Fruit fly (Drosophila melanogaster) whole organism, embryonic: Measurements from ENCODE around the gene Srpk79D.
A peak's percentile ranks its signal among the peaks of the same experiment; 100 is the strongest.

Experiments
- Ada2b ChIP-seq: fragments of 200-800 bp; sonication (Bioruptor generic); IDR thresholded peaks from 2 replicates; pipeline ENCODE4 v1.3.6; 2022; ENCODE audit warnings: missing biosample characterization, missing genetic modification characterization
- Antp ChIP-seq: fragments of 200-800 bp; sonication (Bioruptor generic); optimal IDR thresholded peaks from 3 replicates; lab custom pipeline; 2016; ENCODE audit warnings: missing biosample characterization, missing genetic modification characterization
- Awh ChIP-seq: fragments of 200-800 bp; sonication (Bioruptor generic); IDR thresholded peaks from 2 replicates; pipeline ENCODE4, ENCODE4 v1.3.6; 2022; ENCODE audit warnings: missing biosample characterization, missing genetic modification characterization
- CG10543 ChIP-seq: fragments of 200-800 bp; sonication (Bioruptor generic); optimal IDR thresholded peaks from 3 replicates; lab custom pipeline; 2017; ENCODE audit warnings: missing biosample characterization, mild to moderate bottlenecking, missing genetic modification characterization, moderate library complexity
- CG11085 ChIP-seq: fragments of 200-800 bp; sonication (Bioruptor generic); IDR thresholded peaks from 2 replicates; pipeline ENCODE4 v1.3.6; 2022; ENCODE audit warnings: missing biosample characterization, missing genetic modification characterization
- CG11093 ChIP-seq: fragments of 200-800 bp; sonication (Bioruptor generic); IDR thresholded peaks from 3 replicates; pipeline ENCODE4 v1.3.6; 2022; ENCODE audit warnings: missing biosample characterization, missing genetic modification characterization
- CG11456 ChIP-seq: fragments of 200-800 bp; sonication (Bioruptor generic); IDR thresholded peaks from 3 replicates; pipeline ENCODE4 v1.3.6; 2022; ENCODE audit warnings: missing biosample characterization, missing genetic modification characterization
- CG12071 ChIP-seq: fragments of 200-800 bp; sonication (Bioruptor generic); optimal IDR thresholded peaks from 3 replicates; lab custom pipeline; 2018; ENCODE audit warnings: missing biosample characterization, mild to moderate bottlenecking, missing genetic modification characterization
- CG12104 ChIP-seq: fragments of 200-800 bp; sonication (Bioruptor generic); optimal IDR thresholded peaks from 3 replicates; lab custom pipeline; 2016; ENCODE audit warnings: missing biosample characterization, missing genetic modification characterization
- CG12219 ChIP-seq: fragments of 200-800 bp; sonication (Bioruptor generic); optimal IDR thresholded peaks from 3 replicates; lab custom pipeline; 2018; ENCODE audit warnings: missing biosample characterization, mild to moderate bottlenecking, missing genetic modification characterization
- CG12391 ChIP-seq: fragments of 200-800 bp; sonication (Bioruptor generic); optimal IDR thresholded peaks from 3 replicates; lab custom pipeline; 2018; ENCODE audit warnings: missing biosample characterization, mild to moderate bottlenecking, missing genetic modification characterization, moderate library complexity
- CG12744 ChIP-seq: fragments of 200-800 bp; sonication (Bioruptor generic); optimal IDR thresholded peaks from 2 replicates; lab custom pipeline; 2016; ENCODE audit warnings: missing biosample characterization, missing genetic modification characterization
- CG16815 ChIP-seq: fragments of 200-800 bp; sonication (Bioruptor generic); optimal IDR thresholded peaks from 3 replicates; lab custom pipeline; 2017; ENCODE audit warnings: missing biosample characterization, mild to moderate bottlenecking, missing genetic modification characterization
- CG17328 ChIP-seq: fragments of 200-800 bp; sonication (Bioruptor generic); IDR thresholded peaks from 2 replicates; pipeline ENCODE4 v1.3.6; 2022; ENCODE audit warnings: missing biosample characterization, missing genetic modification characterization
- CG17385 ChIP-seq: fragments of 200-800 bp; sonication (Bioruptor generic); optimal IDR thresholded peaks from 3 replicates; lab custom pipeline; 2018; ENCODE audit warnings: missing biosample characterization, mild to moderate bottlenecking, missing genetic modification characterization
- CG2889 ChIP-seq: fragments of 200-800 bp; sonication (Bioruptor generic); IDR thresholded peaks from 3 replicates; pipeline ENCODE4 v1.3.6; 2022; ENCODE audit warnings: missing biosample characterization, missing genetic modification characterization
- CG3065 ChIP-seq: fragments of 200-800 bp; sonication (Bioruptor generic); optimal IDR thresholded peaks from 2 replicates; lab custom pipeline; 2016; ENCODE audit warnings: missing biosample characterization, missing genetic modification characterization
- CG32532 ChIP-seq: fragments of 200-800 bp; sonication (Bioruptor generic); IDR thresholded peaks from 2 replicates; pipeline ENCODE4 v1.3.6; 2022; ENCODE audit warnings: missing biosample characterization, missing genetic modification characterization
- CG3838 ChIP-seq: fragments of 200-800 bp; sonication (Bioruptor generic); optimal IDR thresholded peaks from 3 replicates; lab custom pipeline; 2016; ENCODE audit warnings: missing biosample characterization, missing genetic modification characterization
- CG4424 ChIP-seq: fragments of 200-800 bp; sonication (Bioruptor generic); optimal IDR thresholded peaks from 3 replicates; lab custom pipeline; 2016; ENCODE audit warnings: missing biosample characterization, missing genetic modification characterization
- CG4820 ChIP-seq: fragments of 200-800 bp; sonication (Bioruptor generic); optimal IDR thresholded peaks from 3 replicates; lab custom pipeline; 2016; ENCODE audit warnings: missing biosample characterization, missing genetic modification characterization
- CG7786 ChIP-seq: fragments of 200-800 bp; sonication (Bioruptor generic); optimal IDR thresholded peaks from 2 replicates; lab custom pipeline; 2016; ENCODE audit warnings: missing biosample characterization, missing genetic modification characterization
- CG7928 ChIP-seq: fragments of 200-800 bp; sonication (Bioruptor generic); optimal IDR thresholded peaks from 2 replicates; lab custom pipeline; 2017; ENCODE audit warnings: missing biosample characterization, mild to moderate bottlenecking, missing genetic modification characterization
- D19B ChIP-seq: fragments of 200-800 bp; sonication (Bioruptor generic); optimal IDR thresholded peaks from 2 replicates; lab custom pipeline; 2017; ENCODE audit warnings: missing biosample characterization, mild to moderate bottlenecking, missing genetic modification characterization
- Dbx ChIP-seq: fragments of 200-800 bp; sonication (Bioruptor generic); IDR thresholded peaks from 3 replicates; pipeline ENCODE4 v1.3.6; 2022; ENCODE audit warnings: missing biosample characterization, missing genetic modification characterization
- Dek ChIP-seq: fragments of 200-800 bp; sonication (Bioruptor generic); optimal IDR thresholded peaks from 3 replicates; lab custom pipeline; 2019; ENCODE audit warnings: missing biosample characterization, mild to moderate bottlenecking, missing genetic modification characterization, moderate library complexity
- E2f2 ChIP-seq: fragments of 200-800 bp; sonication (Bioruptor generic); IDR thresholded peaks from 2 replicates; pipeline ENCODE4 v1.3.6; 2022; ENCODE audit warnings: missing biosample characterization, missing genetic modification characterization
- Fer3 ChIP-seq: fragments of 200-800 bp; sonication (Bioruptor generic); optimal IDR thresholded peaks from 2 replicates; lab custom pipeline; 2018; ENCODE audit warnings: missing biosample characterization, mild to moderate bottlenecking, missing genetic modification characterization, moderate library complexity
- H2.0 ChIP-seq: fragments of 200-800 bp; sonication (Bioruptor generic); IDR thresholded peaks from 2 replicates; pipeline ENCODE4 v1.3.6; 2022; ENCODE audit warnings: missing biosample characterization, missing genetic modification characterization
- HmgD ChIP-seq: fragments of 200-800 bp; sonication (Bioruptor generic); optimal IDR thresholded peaks from 3 replicates; lab custom pipeline; 2016; ENCODE audit warnings: missing biosample characterization, missing genetic modification characterization
- NFAT ChIP-seq: fragments of 200-800 bp; sonication (Bioruptor generic); IDR thresholded peaks from 2 replicates; pipeline ENCODE4 v1.3.6; 2022; ENCODE audit warnings: missing biosample characterization, missing genetic modification characterization
- Pdp1 ChIP-seq, 2 experiments: fragments of 200-800 bp; sonication (Bioruptor generic); optimal IDR thresholded peaks; 3 replicates each; lab custom pipeline; 2016; ENCODE audit warnings: missing biosample characterization in 2 of 2, missing genetic modification characterization in 2 of 2, mild to moderate bottlenecking in 1 of 2, moderate library complexity in 1 of 2
- Rfx ChIP-seq: fragments of 200-800 bp; sonication (Bioruptor generic); IDR thresholded peaks from 2 replicates; pipeline ENCODE4 v1.3.6; 2022; ENCODE audit warnings: missing biosample characterization, missing genetic modification characterization
- Rx ChIP-seq: fragments of 200-800 bp; sonication (Bioruptor generic); IDR thresholded peaks from 2 replicates; pipeline ENCODE4 v1.3.6; 2022; ENCODE audit warnings: missing biosample characterization, missing genetic modification characterization
- Xrp1 ChIP-seq: fragments of 200-800 bp; sonication (Bioruptor generic); IDR thresholded peaks from 2 replicates; pipeline ENCODE4 v1.3.6; 2022; ENCODE audit warnings: missing biosample characterization, missing genetic modification characterization
- croc ChIP-seq: fragments of 200-800 bp; sonication (Bioruptor generic); conservative IDR thresholded peaks from 3 replicates; pipeline ENCODE4 v1.3.6; 2022; ENCODE audit warnings: missing biosample characterization, missing genetic modification characterization
- dati ChIP-seq: fragments of 200-800 bp; sonication (Bioruptor generic); IDR thresholded peaks from 2 replicates; pipeline ENCODE4 v1.3.6; 2022; ENCODE audit warnings: missing biosample characterization, missing genetic modification characterization
- dmrt11E ChIP-seq: fragments of 200-800 bp; sonication (Bioruptor generic); optimal IDR thresholded peaks from 3 replicates; lab custom pipeline; 2018; ENCODE audit warnings: missing biosample characterization, mild to moderate bottlenecking, missing genetic modification characterization, moderate library complexity
- emc ChIP-seq: fragments of 200-800 bp; sonication (Bioruptor generic); optimal IDR thresholded peaks from 2 replicates; lab custom pipeline; 2016; ENCODE audit warnings: missing biosample characterization, missing genetic modification characterization
- fd64A ChIP-seq: fragments of 200-800 bp; sonication (Bioruptor generic); optimal IDR thresholded peaks from 3 replicates; lab custom pipeline; 2018; ENCODE audit warnings: missing biosample characterization, mild to moderate bottlenecking, missing genetic modification characterization
- fu2 ChIP-seq: fragments of 200-800 bp; sonication (Bioruptor generic); optimal IDR thresholded peaks from 2 replicates; lab custom pipeline; 2016; ENCODE audit warnings: missing biosample characterization, missing genetic modification characterization
- gem ChIP-seq: fragments of 200-800 bp; sonication (Bioruptor generic); optimal IDR thresholded peaks from 2 replicates; lab custom pipeline; 2019; ENCODE audit warnings: missing biosample characterization, mild to moderate bottlenecking, missing genetic modification characterization, moderate library complexity
- nmo ChIP-seq: fragments of 200-800 bp; sonication (Bioruptor generic); optimal IDR thresholded peaks from 2 replicates; lab custom pipeline; 2018; ENCODE audit warnings: missing biosample characterization, mild to moderate bottlenecking, missing genetic modification characterization, moderate library complexity
- pum ChIP-seq: fragments of 200-800 bp; sonication (Bioruptor generic); optimal IDR thresholded peaks from 2 replicates; lab custom pipeline; 2016; ENCODE audit warnings: missing biosample characterization, missing genetic modification characterization
- ranshi ChIP-seq: fragments of 200-800 bp; sonication (Bioruptor generic); IDR thresholded peaks from 2 replicates; pipeline ENCODE4 v1.3.6; 2022; ENCODE audit warnings: missing biosample characterization, missing genetic modification characterization
- ro ChIP-seq: fragments of 200-800 bp; sonication (Bioruptor generic); IDR thresholded peaks from 2 replicates; pipeline ENCODE4 v1.3.6; 2022; ENCODE audit warnings: missing biosample characterization, missing genetic modification characterization
- sna ChIP-seq: fragments of 200-800 bp; sonication (Bioruptor generic); IDR thresholded peaks from 2 replicates; pipeline ENCODE4 v1.3.6; 2022; ENCODE audit warnings: missing biosample characterization, missing genetic modification characterization; ENCODE audit not compliant: partially characterized antibody
- sob ChIP-seq: fragments of 200-800 bp; sonication (Bioruptor generic); IDR thresholded peaks from 2 replicates; pipeline ENCODE4 v1.3.6; 2022; ENCODE audit warnings: missing biosample characterization, missing genetic modification characterization
- wdn ChIP-seq: fragments of 200-800 bp; sonication (Bioruptor generic); IDR thresholded peaks from 2 replicates; pipeline ENCODE4 v1.3.6; 2022; ENCODE audit warnings: missing biosample characterization, missing genetic modification characterization
- zfh1 ChIP-seq: fragments of 200-800 bp; sonication (Bioruptor generic); IDR thresholded peaks from 3 replicates; pipeline ENCODE4 v1.3.6; 2022; ENCODE audit warnings: missing biosample characterization, missing genetic modification characterization

Srpk79D gene

DNA sequence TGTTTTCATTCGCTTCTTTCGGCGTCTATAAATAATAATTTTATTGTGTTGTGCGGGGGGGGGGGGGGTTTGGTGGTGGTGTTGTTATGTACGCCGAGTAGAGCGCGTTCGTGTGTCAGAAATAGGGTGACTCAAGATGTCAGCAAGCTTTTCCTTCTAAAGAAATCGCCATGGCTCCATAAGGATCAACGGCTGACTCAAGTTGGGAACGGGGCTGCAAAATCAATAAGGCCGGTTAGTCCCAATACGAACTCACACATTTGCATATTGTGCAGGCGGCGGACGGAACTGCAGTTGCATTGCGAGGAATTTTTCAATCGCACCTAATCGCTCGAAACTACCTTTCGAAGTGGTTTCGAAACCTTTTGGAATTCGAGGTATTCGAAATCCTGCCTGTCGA, 2.8 kb downstream of the Srpk79D start (continued):
- TF ChIP-seq Fer3 (tag; lab: Kevin White, UChicago) (peak; percentile 12), CG32532 (GFP tag; lab: Robert Waterston, UW) (peak; percentile 74), CG12391 (tag; lab: Kevin White, UChicago) (no peak), CG17385 (GFP tag; lab: Kevin White, UChicago) (no peak), CG12071 (GFP tag; lab: Kevin White, UChicago) (peak; percentile 48), CG7928 (GFP tag; lab: Kevin White, UChicago) (no peak)

DNA sequence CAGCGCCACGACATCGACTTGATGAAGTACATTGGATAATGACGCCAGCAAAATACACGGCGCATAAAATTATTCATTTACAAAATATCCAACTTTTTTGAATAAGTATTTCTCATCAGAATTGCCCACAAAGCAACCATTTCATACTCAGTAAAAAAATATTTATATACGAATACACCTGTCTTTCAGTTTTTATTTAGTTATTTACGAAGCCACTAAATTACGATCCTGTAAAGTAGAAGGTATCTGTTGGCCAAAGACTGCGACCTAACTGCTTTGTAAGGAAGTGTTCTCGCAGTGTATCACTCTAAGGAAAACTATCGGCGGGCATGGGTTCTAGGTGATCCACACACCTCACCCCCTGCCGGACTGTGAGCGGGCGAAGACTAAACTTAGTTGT, 3.4 kb downstream of the Srpk79D start:
- TF ChIP-seq wdn (0 out of 2 replicates have a peak, but pooled peaks have one; percentile 31), CG12744 (GFP tag; lab: Kevin White, UChicago) (no peak), Ada2b (GFP tag; lab: Robert Waterston, UW) (peak; percentile 49), fd64A (GFP tag; lab: Kevin White, UChicago) (no peak), D19B (GFP tag; lab: Kevin White, UChicago) (no peak), sob (GFP tag; lab: Robert Waterston, UW) (peak; percentile 63), fu2 (peak; percentile 39), Awh (GFP tag; lab: Robert Waterston, UW) (0 out of 2 replicates have a peak, but pooled peaks have one; percentile 14), gem (tag; lab: Kevin White, UChicago) (no peak), CG4424 (GFP tag; lab: Kevin White, UChicago) (peak; percentile 21), CG17328 (peak; percentile 37; the same call in 1 of the 2 replicates), CG2889 (GFP tag; lab: Robert Waterston, UW) (0 out of 3 replicates have a peak, but pooled peaks have one; percentile 38), emc (GFP tag; lab: Kevin White, UChicago) (no peak), Dek (no peak), H2.0 (GFP tag; lab: Robert Waterston, UW) (peak; percentile 30; the same call in 1 of the 2 replicates), nmo (GFP tag; lab: Kevin White, UChicago) (peak; percentile 73), CG10543 (peak; percentile 66), CG11085 (GFP tag; lab: Robert Waterston, UW) (no peak; the same call in 1 of the 2 replicates), ro (no peak), dati (GFP tag; lab: Robert Waterston, UW) (no peak), CG11093 (GFP tag; lab: Robert Waterston, UW) (peak; percentile 50; the same call in 1 of the 3 replicates), pum (GFP tag; lab: Kevin White, UChicago) (peak; percentile 43), CG4820 (GFP tag; lab: Kevin White, UChicago) (peak; percentile 37), zfh1 (GFP tag; lab: Robert Waterston, UW) (peak; percentile 57; the same call in 2 of the 3 replicates), CG16815 (GFP tag; lab: Kevin White, UChicago) (peak; percentile 25), ranshi (GFP tag; lab: Robert Waterston, UW) (peak; percentile 28; the same call in 1 of the 2 replicates), CG3838 (GFP tag; lab: Kevin White, UChicago) (peak; percentile 54), dmrt11E (tag; lab: Kevin White, UChicago) (peak; percentile 30), CG11456 (GFP tag; lab: Robert Waterston, UW) (no peak), CG7786 (peak; percentile 30), Dbx (peak; percentile 47; the same call in 1 of the 3 replicates), Xrp1 (0 out of 2 replicates have a peak, but pooled peaks have one; percentile 45), CG3065 (GFP tag; lab: Kevin White, UChicago) (no peak), CG12219 (GFP tag; lab: Kevin White, UChicago) (peak; percentile 20), CG12104 (peak; percentile 36), HmgD (GFP tag; lab: Kevin White, UChicago) (no peak), croc (GFP tag; lab: Robert Waterston, UW) (peak; percentile 45; the same call in 1 of the 3 replicates), Rfx (GFP tag; lab: Robert Waterston, UW) (peak; percentile 73), E2f2 (GFP tag; lab: Robert Waterston, UW) (peak; percentile 22; the same call in 1 of the 2 replicates), Antp (GFP tag; lab: Kevin White, UChicago) (peak; percentile 51), Rx (0 out of 2 replicates have a peak, but pooled peaks have one; percentile 34), Pdp1 (GFP tag; optimal IDR thresholded peaks at IDR 0.05; lab: Kevin White, UChicago) (peak in 1 of 2 experiments; percentile 37), NFAT (GFP tag; lab: Robert Waterston, UW) (peak; percentile 42; the same call in 1 of the 2 replicates), sna (GFP tag; lab: Robert Waterston, UW) (no peak)
